In genomic region chr3L:20511499-20512108, dm6 we compare ENCODE assay signal across 4 fruit fly cellular contexts.
TF ChIP-seq lines count a peak whose summit lies in the region.

No protein-coding gene starts in this region.

- TF ChIP-seq CTCF in whole organism, embryonic (GFP tag; optimal IDR thresholded peaks at IDR 0.05; lab: Kevin White, UChicago) = no peak

TF ChIP-seq in whole organism, adult, 20 proteins besides CTCF, POLR2A, EP300 and RAD21:
- TF ChIP-seq pad (GFP tag; optimal IDR thresholded peaks at IDR 0.05; lab: Kevin White, UChicago) (no peak), Mnt (GFP tag; optimal IDR thresholded peaks at IDR 0.05; lab: Kevin White, UChicago) (peak; percentile 10), kay (GFP tag; lab: Kevin White, UChicago; ENCODE audit: borderline replicate concordance) (peak; percentile 79)

TF ChIP-seq in whole organism, embryonic, 481 proteins besides CTCF, POLR2A, EP300 and RAD21:
- TF ChIP-seq nom (GFP tag; optimal IDR thresholded peaks at IDR 0.05; lab: Kevin White, UChicago) = peak; percentile 26
- peak; percentile 30 for TF ChIP-seq gem (tag; optimal IDR thresholded peaks at IDR 0.05; lab: Kevin White, UChicago)
- TF ChIP-seq CG4404 (GFP tag; IDR thresholded peaks at IDR 0.05; lab: Robert Waterston, UW) = no peak
- TF ChIP-seq E2f2 (GFP tag; IDR thresholded peaks at IDR 0.05; lab: Robert Waterston, UW) = peak; percentile 25; the same call in 1 of the 2 replicates
- TF ChIP-seq CG34376 (GFP tag; optimal IDR thresholded peaks at IDR 0.05; lab: Kevin White, UChicago) = peak; percentile 68
- 0 out of 2 replicates have a peak, but pooled peaks have one; percentile 6 for TF ChIP-seq slbo (GFP tag; IDR thresholded peaks at IDR 0.05; lab: Robert Waterston, UW)
- no peak for TF ChIP-seq CG17568 (GFP tag; optimal IDR thresholded peaks at IDR 0.05; lab: Kevin White, UChicago)
- TF ChIP-seq pzg (GFP tag; optimal IDR thresholded peaks at IDR 0.05; lab: Kevin White, UChicago) = no peak
- peak; percentile 70 for TF ChIP-seq sug (tag; optimal IDR thresholded peaks at IDR 0.05; lab: Kevin White, UChicago)
- TF ChIP-seq D19B (GFP tag; optimal IDR thresholded peaks at IDR 0.05; lab: Kevin White, UChicago) = peak; percentile 64
- TF ChIP-seq cwo (GFP tag; optimal IDR thresholded peaks at IDR 0.05; lab: Kevin White, UChicago) = peak; percentile 78
- peak; percentile 36 for TF ChIP-seq ftz-f1 (GFP tag; optimal IDR thresholded peaks at IDR 0.05; lab: Kevin White, UChicago)
- no peak for TF ChIP-seq phol (tag; optimal IDR thresholded peaks at IDR 0.05; lab: Kevin White, UChicago)

TF ChIP-seq in whole organism, prepupa, 60 proteins besides CTCF, POLR2A, EP300 and RAD21:
- no peak for TF ChIP-seq CG3919 (GFP tag; optimal IDR thresholded peaks at IDR 0.05; lab: Kevin White, UChicago)
- no peak for TF ChIP-seq CG11902 (GFP tag; optimal IDR thresholded peaks at IDR 0.05; lab: Kevin White, UChicago)
- peak; percentile 99 for TF ChIP-seq svp (GFP tag; lab: Kevin White, UChicago)
- no peak for TF ChIP-seq spab (GFP tag; optimal IDR thresholded peaks at IDR 0.05; lab: Kevin White, UChicago)
- TF ChIP-seq ss (GFP tag; optimal IDR thresholded peaks at IDR 0.05; lab: Kevin White, UChicago) = peak; percentile 10 to 39
- no peak for TF ChIP-seq Eip75B (GFP tag; optimal IDR thresholded peaks at IDR 0.05; lab: Kevin White, UChicago)
- TF ChIP-seq CG16779 (tag; optimal IDR thresholded peaks at IDR 0.05; lab: Kevin White, UChicago) = peak; percentile 10

TF ChIP-seq in whole organism, pupa, 21 proteins besides CTCF, POLR2A, EP300 and RAD21:
- TF ChIP-seq EcR (GFP tag; optimal IDR thresholded peaks at IDR 0.05; lab: Kevin White, UChicago) (peak; percentile 86), CG8159 (tag; optimal IDR thresholded peaks at IDR 0.05; lab: Kevin White, UChicago) (no peak), D1 (tag; optimal IDR thresholded peaks at IDR 0.05; lab: Kevin White, UChicago) (no peak), Pif1A (GFP tag; optimal IDR thresholded peaks at IDR 0.05; lab: Kevin White, UChicago) (no peak), CG13204 (GFP tag; optimal IDR thresholded peaks at IDR 0.05; lab: Kevin White, UChicago) (peak; percentile 20), CG14655 (GFP tag; optimal IDR thresholded peaks at IDR 0.05; lab: Kevin White, UChicago) (no peak), CG34367 (tag; optimal IDR thresholded peaks at IDR 0.05; lab: Kevin White, UChicago) (no peak), Pif1B (GFP tag; optimal IDR thresholded peaks at IDR 0.05; lab: Kevin White, UChicago) (no peak), CG32121 (GFP tag; IDR thresholded peaks at IDR 0.05; lab: Robert Waterston, UW) (no peak)
